ENCODE assay signal across 1 fruit fly cellular context in the genomic region with DNA sequence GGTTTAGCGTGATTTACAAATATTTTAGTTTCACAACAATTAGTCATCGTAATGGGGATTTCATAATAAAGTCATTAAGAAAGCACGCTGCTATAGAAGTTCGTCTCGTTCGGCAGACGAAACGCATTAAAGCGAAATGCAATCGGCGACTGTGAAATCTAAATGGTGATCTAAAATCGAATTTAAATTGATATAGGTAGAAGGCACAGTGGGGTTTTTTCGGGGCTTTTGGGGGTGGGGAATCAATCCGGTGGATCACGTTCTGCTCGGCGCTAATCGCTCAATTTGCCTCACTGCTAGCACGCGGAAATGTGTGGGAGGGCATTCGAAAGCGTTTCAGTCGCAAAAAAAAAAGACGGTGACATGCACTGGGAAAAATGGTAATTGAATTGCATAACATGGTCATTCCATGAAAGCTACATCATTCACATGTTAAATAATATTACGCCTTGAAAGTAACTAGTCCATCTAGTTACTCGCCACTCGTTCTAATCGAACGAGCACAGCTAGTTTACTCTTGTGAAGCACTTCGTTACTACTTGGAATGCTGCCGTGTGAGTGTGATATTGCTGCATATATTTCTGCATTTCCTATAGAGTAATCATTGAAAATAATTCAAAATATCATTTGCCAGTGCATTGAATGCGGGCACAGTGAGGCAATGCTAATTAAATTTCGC.
TF ChIP-seq lines count a peak whose summit lies in the region.

No protein-coding gene starts in this region.

TF ChIP-seq in whole organism, prepupa, 60 proteins besides CTCF, POLR2A, EP300 and RAD21 (continued from another document):
- TF ChIP-seq lz (GFP tag; optimal IDR thresholded peaks at IDR 0.05; lab: Kevin White, UChicago) (no peak), CG1621 (tag; optimal IDR thresholded peaks at IDR 0.05; lab: Kevin White, UChicago) (no peak), CG8119 (GFP tag; IDR thresholded peaks at IDR 0.05; lab: Robert Waterston, UW) (no peak), CG3919 (GFP tag; optimal IDR thresholded peaks at IDR 0.05; lab: Kevin White, UChicago) (peak; percentile 5), CG6854 (GFP tag; optimal IDR thresholded peaks at IDR 0.05; lab: Kevin White, UChicago) (no peak), fd59A (GFP tag; optimal IDR thresholded peaks at IDR 0.05; lab: Kevin White, UChicago) (no peak), Gug (GFP tag; IDR thresholded peaks at IDR 0.05; lab: Robert Waterston, UW) (peak; percentile 24; the same call in 1 of the 2 replicates), CG6276 (GFP tag; optimal IDR thresholded peaks at IDR 0.05; lab: Kevin White, UChicago) (no peak), Ets21C (GFP tag; optimal IDR thresholded peaks at IDR 0.05; lab: Kevin White, UChicago) (no peak), CG32006 (GFP tag; optimal IDR thresholded peaks at IDR 0.05; lab: Kevin White, UChicago) (peak; percentile 54), Smox (GFP tag; optimal IDR thresholded peaks at IDR 0.05; lab: Kevin White, UChicago) (no peak), CG11902 (GFP tag; optimal IDR thresholded peaks at IDR 0.05; lab: Kevin White, UChicago) (no peak), CG31627 (GFP tag; optimal IDR thresholded peaks at IDR 0.05; lab: Kevin White, UChicago) (peak; percentile 10), fd85E (GFP tag; optimal IDR thresholded peaks at IDR 0.05; lab: Kevin White, UChicago) (no peak), CG6808 (GFP tag; optimal IDR thresholded peaks at IDR 0.05; lab: Kevin White, UChicago) (no peak), esn (GFP tag; optimal IDR thresholded peaks at IDR 0.05; lab: Kevin White, UChicago) (no peak), Lpt (GFP tag; optimal IDR thresholded peaks at IDR 0.05; lab: Kevin White, UChicago) (no peak), svp (GFP tag; lab: Kevin White, UChicago) (peak; percentile 75), Sox14 (GFP tag; optimal IDR thresholded peaks at IDR 0.05; lab: Kevin White, UChicago) (no peak), dac (GFP tag; optimal IDR thresholded peaks at IDR 0.05; lab: Kevin White, UChicago) (no peak), CG3032 (tag; optimal IDR thresholded peaks at IDR 0.05; lab: Kevin White, UChicago) (peak; percentile 2), CG4318 (GFP tag; optimal IDR thresholded peaks at IDR 0.05; lab: Kevin White, UChicago) (no peak), net (GFP tag; optimal IDR thresholded peaks at IDR 0.05; lab: Kevin White, UChicago) (peak; percentile 6), vri (GFP tag; optimal IDR thresholded peaks at IDR 0.05; lab: Kevin White, UChicago) (no peak), salr (GFP tag; optimal IDR thresholded peaks at IDR 0.05; lab: Kevin White, UChicago) (no peak), eg (GFP tag; IDR thresholded peaks at IDR 0.05; lab: Robert Waterston, UW) (0 out of 3 replicates have a peak, but pooled peaks have one; percentile 43), Sox102F (GFP tag; optimal IDR thresholded peaks at IDR 0.05; lab: Kevin White, UChicago) (no peak), dsx (GFP tag; optimal IDR thresholded peaks at IDR 0.05; lab: Kevin White, UChicago; ENCODE audit: poor library complexity, severe bottlenecking) (no peak), pdm3 (GFP tag; optimal IDR thresholded peaks at IDR 0.05; lab: Kevin White, UChicago) (peak; percentile 12), CG8632 (GFP tag; optimal IDR thresholded peaks at IDR 0.05; lab: Kevin White, UChicago) (peak; percentile 7), CG11762 (GFP tag; optimal IDR thresholded peaks at IDR 0.05; lab: Kevin White, UChicago; ENCODE audit: insufficient read depth) (no peak), CG9139 (GFP tag; optimal IDR thresholded peaks at IDR 0.05; lab: Kevin White, UChicago) (no peak), OdsH (GFP tag; optimal IDR thresholded peaks at IDR 0.05; lab: Kevin White, UChicago) (peak; percentile 40), spab (GFP tag; optimal IDR thresholded peaks at IDR 0.05; lab: Kevin White, UChicago) (peak; percentile 2), Hr39 (GFP tag; optimal IDR thresholded peaks at IDR 0.05; lab: Kevin White, UChicago) (peak; percentile 28), Eip78C (GFP tag; lab: Kevin White, UChicago) (peak; percentile 79), fkh (GFP tag; optimal IDR thresholded peaks at IDR 0.05; lab: Kevin White, UChicago) (no peak), Ets96B (tag; optimal IDR thresholded peaks at IDR 0.05; lab: Kevin White, UChicago) (no peak)
